Fruit fly (Drosophila melanogaster): ENCODE data around the gene ppk31.

Gene ppk31

DNA sequence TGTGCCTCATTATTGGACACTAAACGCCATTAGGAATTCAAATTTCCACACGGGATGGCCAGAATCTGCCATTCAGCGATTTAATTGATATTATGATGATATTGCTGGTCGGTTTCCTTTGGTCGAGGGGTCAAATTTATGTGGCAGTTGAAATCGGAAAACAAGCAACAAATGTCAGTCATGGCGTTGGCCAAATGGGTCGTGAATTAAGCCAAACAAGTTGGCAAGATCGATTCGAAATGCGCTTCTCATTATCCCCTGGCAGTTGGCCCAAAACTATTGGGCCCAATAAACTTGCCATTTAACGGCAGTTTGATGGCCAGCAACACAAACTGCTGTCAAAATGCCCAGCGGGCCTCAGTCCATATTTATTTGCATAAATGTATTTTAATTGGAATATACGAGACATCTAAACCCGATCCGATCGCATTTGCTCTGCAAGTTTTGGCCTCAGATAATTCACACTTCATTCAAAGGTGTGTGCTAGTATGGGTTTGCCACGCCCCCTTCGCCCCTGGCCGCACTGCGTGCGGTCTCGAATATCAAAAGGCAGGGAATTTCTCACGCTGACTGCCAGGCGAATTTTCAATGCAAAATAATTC is 50.2 kb downstream of the ppk31 start:
- TF ChIP-seq Hr78 (GFP tag; optimal IDR thresholded peaks at IDR 0.05) (no peak), lola (GFP tag; optimal IDR thresholded peaks at IDR 0.05) (no peak), CG9705 (GFP tag; optimal IDR thresholded peaks at IDR 0.05) (no peak)

Measured in whole organism, wandering third instar larva.